Worm (Caenorhabditis elegans) whole organism, midembryonic: ENCODE results near the gene K04C2.5.

Experiments
- T22C8.4 ChIP-seq: fragments of 200-800 bp; sonication (Bioruptor generic); IDR thresholded peaks from 2 replicates; pipeline ENCODE4 v1.3.6; 2022; ENCODE audit warnings: missing genetic modification characterization, missing compliant biosample characterization
- cog-1 ChIP-seq: sonication (generic microtip); optimal IDR thresholded peaks from 2 replicates; lab custom pipeline; 2016; ENCODE audit warnings: missing genetic modification characterization, missing compliant biosample characterization
- flt-1 ChIP-seq: fragments of 200-800 bp; sonication (Bioruptor generic); IDR thresholded peaks from 2 replicates; pipeline ENCODE4 v1.3.6; 2022; ENCODE audit warnings: missing genetic modification characterization, missing compliant biosample characterization
- klf-2 ChIP-seq: fragments of 200-800 bp; sonication (Bioruptor generic); conservative IDR thresholded peaks from 2 replicates; pipeline ENCODE4 v1.3.6; 2022; ENCODE audit warnings: missing genetic modification reagents, missing genetic modification characterization, missing compliant biosample characterization
- med-1 ChIP-seq: sonication (generic microtip); optimal IDR thresholded peaks from 2 replicates; lab custom pipeline; 2017; ENCODE audit warnings: missing genetic modification characterization, mild to moderate bottlenecking, missing compliant biosample characterization, antibody characterized with exemption, missing genetic modification reagents; ENCODE audit not compliant: insufficient read depth
- ref-1 ChIP-seq: fragments of 200-800 bp; sonication (Bioruptor generic); conservative IDR thresholded peaks from 2 replicates; pipeline ENCODE4 v1.3.6; 2022; ENCODE audit warnings: missing genetic modification reagents, missing genetic modification characterization, missing compliant biosample characterization
- tab-1 ChIP-seq: fragments of 200-800 bp; sonication (Bioruptor generic); IDR thresholded peaks from 2 replicates; pipeline ENCODE4 v1.3.6; 2022; ENCODE audit warnings: missing genetic modification characterization, missing compliant biosample characterization
- ztf-23 ChIP-seq: fragments of 200-800 bp; sonication (Bioruptor generic); IDR thresholded peaks from 2 replicates; pipeline ENCODE4 v1.3.6; 2022; ENCODE audit warnings: missing genetic modification reagents, missing genetic modification characterization, missing compliant biosample characterization
- ztf-29 ChIP-seq: fragments of 200-800 bp; sonication (Bioruptor generic); IDR thresholded peaks from 2 replicates; pipeline ENCODE4 v1.3.6; 2022; ENCODE audit warnings: missing genetic modification reagents, missing genetic modification characterization, missing compliant biosample characterization

The K04C2.5 gene

ce11 chrIII:6904468-6904867 is 13.0 kb upstream of the K04C2.5 start:
- TF ChIP-seq tab-1 (GFP tag; lab: Robert Waterston, UW): no peak
- no peak for TF ChIP-seq flt-1 (GFP tag; lab: Robert Waterston, UW)
- no peak for TF ChIP-seq ref-1
- TF ChIP-seq T22C8.4 (GFP tag; lab: Robert Waterston, UW): no peak
- no peak for TF ChIP-seq ztf-29 (GFP tag; lab: Robert Waterston, UW)
- TF ChIP-seq ztf-23 (GFP tag; lab: Robert Waterston, UW): no peak
- no peak for TF ChIP-seq med-1

- TF ChIP-seq klf-2 (GFP tag; lab: Robert Waterston, UW) (no peak), ztf-23 (GFP tag; lab: Robert Waterston, UW) (no peak), T22C8.4 (GFP tag; lab: Robert Waterston, UW) (no peak), ztf-29 (GFP tag; lab: Robert Waterston, UW) (no peak), cog-1 (tag; lab: Kevin White, UChicago) (no peak), flt-1 (GFP tag; lab: Robert Waterston, UW) (no peak), med-1 (no peak)
Measured at ce11 chrIII:6903056-6903977, 11.9 kb upstream of the K04C2.5 start, which contains the start of the genes brc-2 and T07E3.3. brc-2 (minus strand) TSS chrIII:6903106. T07E3.3 (plus strand) TSS chrIII:6903877.

ce11 chrIII:6900609-6901008 is 9.1 kb upstream of the K04C2.5 start:
- TF ChIP-seq ztf-23 (GFP tag; lab: Robert Waterston, UW) (no peak), med-1 (no peak), T22C8.4 (GFP tag; lab: Robert Waterston, UW) (no peak), cog-1 (tag; lab: Kevin White, UChicago) (no peak), flt-1 (GFP tag; lab: Robert Waterston, UW) (no peak), klf-2 (GFP tag; lab: Robert Waterston, UW) (no peak), ztf-29 (GFP tag; lab: Robert Waterston, UW) (no peak), ref-1 (no peak), tab-1 (GFP tag; lab: Robert Waterston, UW) (no peak)

ce11 chrIII:6898518-6898917 is 7.1 kb upstream of the K04C2.5 start:
- TF ChIP-seq cog-1 (tag; lab: Kevin White, UChicago): no peak

- TF ChIP-seq ztf-23 (GFP tag; lab: Robert Waterston, UW): no peak
- TF ChIP-seq tab-1 (GFP tag; lab: Robert Waterston, UW): no peak
- TF ChIP-seq med-1: no peak
- TF ChIP-seq T22C8.4 (GFP tag; lab: Robert Waterston, UW): no peak
- TF ChIP-seq cog-1 (tag; lab: Kevin White, UChicago): no peak
- TF ChIP-seq klf-2 (GFP tag; lab: Robert Waterston, UW): no peak
- no peak for TF ChIP-seq ref-1
- no peak for TF ChIP-seq ztf-29 (GFP tag; lab: Robert Waterston, UW)
- TF ChIP-seq flt-1 (GFP tag; lab: Robert Waterston, UW): no peak
Measured at ce11 chrIII:6897587-6898064, 6.2 kb upstream of the K04C2.5 start, which contains the start of gene T07E3.4. T07E3.4 (plus strand) TSS chrIII:6898014.

- TF ChIP-seq klf-2 (GFP tag; lab: Robert Waterston, UW) (no peak), ztf-23 (GFP tag; lab: Robert Waterston, UW) (no peak), T22C8.4 (GFP tag; lab: Robert Waterston, UW) (no peak), tab-1 (GFP tag; lab: Robert Waterston, UW) (no peak), ref-1 (no peak)
Measured at ce11 chrIII:6895677-6896076, 4.2 kb upstream of the K04C2.5 start.

ce11 chrIII:6895166-6895565 is 3.7 kb upstream of the K04C2.5 start:
- TF ChIP-seq ztf-29 (GFP tag; lab: Robert Waterston, UW) (no peak), T22C8.4 (GFP tag; lab: Robert Waterston, UW) (no peak), tab-1 (GFP tag; lab: Robert Waterston, UW) (no peak), klf-2 (GFP tag; lab: Robert Waterston, UW) (no peak), flt-1 (GFP tag; lab: Robert Waterston, UW) (no peak), cog-1 (tag; lab: Kevin White, UChicago) (no peak), ref-1 (no peak), med-1 (no peak), ztf-23 (GFP tag; lab: Robert Waterston, UW) (no peak)

ce11 chrIII:6888999-6889824 is 2.2 kb downstream of the K04C2.5 start, which contains the start of the genes brd-1 and K04C2.2:
brd-1 (minus strand) TSS chrIII:6889504.
K04C2.2 (plus strand) TSS chrIII:6889774.
- TF ChIP-seq ref-1: no peak
- no peak for TF ChIP-seq ztf-29 (GFP tag; lab: Robert Waterston, UW)
- no peak for TF ChIP-seq cog-1 (tag; lab: Kevin White, UChicago)
- TF ChIP-seq tab-1 (GFP tag; lab: Robert Waterston, UW): no peak
- TF ChIP-seq flt-1 (GFP tag; lab: Robert Waterston, UW): no peak
- no peak for TF ChIP-seq klf-2 (GFP tag; lab: Robert Waterston, UW)
- TF ChIP-seq T22C8.4 (GFP tag; lab: Robert Waterston, UW): no peak
- TF ChIP-seq ztf-23 (GFP tag; lab: Robert Waterston, UW): no peak
- no peak for TF ChIP-seq med-1

- no peak for TF ChIP-seq ztf-29 (GFP tag; lab: Robert Waterston, UW)
- no peak for TF ChIP-seq ref-1
- no peak for TF ChIP-seq cog-1 (tag; lab: Kevin White, UChicago)
- TF ChIP-seq flt-1 (GFP tag; lab: Robert Waterston, UW): 0 out of 2 replicates have a peak, but pooled peaks have one; percentile 39
- TF ChIP-seq tab-1 (GFP tag; lab: Robert Waterston, UW): peak; percentile 60; the same call in 1 of the 2 replicates
- no peak for TF ChIP-seq T22C8.4 (GFP tag; lab: Robert Waterston, UW)
- no peak for TF ChIP-seq med-1
- TF ChIP-seq klf-2 (GFP tag; lab: Robert Waterston, UW): peak; percentile 64; the same call in 1 of the 2 replicates
- 0 out of 2 replicates have a peak, but pooled peaks have one; percentile 65 for TF ChIP-seq ztf-23 (GFP tag; lab: Robert Waterston, UW)
Measured at ce11 chrIII:6888497-6888896, 3.0 kb downstream of the K04C2.5 start.
